Fruit fly (Drosophila melanogaster): Measurements from ENCODE around the gene CG12065.

- TF ChIP-seq CG17829 (tag; optimal IDR thresholded peaks at IDR 0.05) (no peak), kni (GFP tag; optimal IDR thresholded peaks at IDR 0.05) (no peak), crp (GFP tag; optimal IDR thresholded peaks at IDR 0.05) (no peak), Lim3 (GFP tag; IDR thresholded peaks at IDR 0.05) (no peak), Mes4 (GFP tag; optimal IDR thresholded peaks at IDR 0.05) (no peak), fd3F (GFP tag; optimal IDR thresholded peaks at IDR 0.05) (no peak), Sox100B (GFP tag; optimal IDR thresholded peaks at IDR 0.05) (no peak), sima (GFP tag; optimal IDR thresholded peaks at IDR 0.05) (no peak), CG13624 (GFP tag; optimal IDR thresholded peaks at IDR 0.05) (no peak), nerfin-1 (tag; optimal IDR thresholded peaks at IDR 0.05) (no peak), CG18599 (GFP tag; optimal IDR thresholded peaks at IDR 0.05) (no peak), trem (tag; optimal IDR thresholded peaks at IDR 0.05) (no peak), CG12071 (GFP tag; optimal IDR thresholded peaks at IDR 0.05) (no peak), zen2 (GFP tag; IDR thresholded peaks at IDR 0.05; ENCODE audit: partially characterized antibody) (no peak)
These were observed 60.7 kb downstream of the CG12065 start for dm6 chrX:8634789-8635188.

Data from whole organism, embryonic.